Worm (Caenorhabditis elegans) whole organism, L2 larva: ENCODE data around the gene C13G3.1.

Source experiments
- C34F6.9 ChIP-seq: fragments of 150-350 bp; optimal IDR thresholded peaks from 2 replicates; lab custom pipeline; 2014; ENCODE audit warnings: missing biosample characterization, missing genetic modification characterization
- F13H6.1 ChIP-seq: sonication (generic microtip); optimal IDR thresholded peaks from 2 replicates; lab custom pipeline; 2016; ENCODE audit warnings: missing genetic modification characterization, missing compliant biosample characterization
- R02D3.7 ChIP-seq: fragments of 150-350 bp; optimal IDR thresholded peaks from 2 replicates; lab custom pipeline; 2014; ENCODE audit warnings: missing biosample characterization, missing genetic modification characterization
- Y55F3AM.14 ChIP-seq: fragments of 200-800 bp; sonication (Bioruptor generic); optimal IDR thresholded peaks from 2 replicates; lab custom pipeline; 2018; ENCODE audit warnings: mild to moderate bottlenecking, missing genetic modification characterization, missing compliant biosample characterization
- ZK546.5 ChIP-seq: sonication (generic microtip); optimal IDR thresholded peaks from 2 replicates; lab custom pipeline; 2017; ENCODE audit warnings: missing biosample characterization, missing genetic modification characterization
- alr-1 ChIP-seq: fragments of 150-350 bp; optimal IDR thresholded peaks from 2 replicates; lab custom pipeline; 2014; ENCODE audit warnings: missing biosample characterization, missing genetic modification characterization
- aly-2 ChIP-seq: fragments of 150-350 bp; optimal IDR thresholded peaks from 2 replicates; lab custom pipeline; 2014; ENCODE audit warnings: missing biosample characterization, missing genetic modification characterization
- blmp-1 ChIP-seq: sonication (generic microtip); optimal IDR thresholded peaks from 2 replicates; lab custom pipeline; 2017; ENCODE audit warnings: missing genetic modification characterization, mild to moderate bottlenecking, missing compliant biosample characterization, antibody characterized with exemption, moderate library complexity; ENCODE audit not compliant: insufficient read depth
- ceh-16 ChIP-seq: fragments of 150-350 bp; optimal IDR thresholded peaks from 2 replicates; lab custom pipeline; 2014; ENCODE audit warnings: missing biosample characterization, missing genetic modification characterization
- ceh-82 ChIP-seq: fragments of 150-350 bp; optimal IDR thresholded peaks from 2 replicates; lab custom pipeline; 2014; ENCODE audit warnings: missing biosample characterization, missing genetic modification characterization
- crh-2 ChIP-seq: sonication (generic microtip); optimal IDR thresholded peaks from 2 replicates; lab custom pipeline; 2017; ENCODE audit warnings: missing biosample characterization, missing genetic modification characterization
- dmd-4 ChIP-seq: sonication (generic microtip); optimal IDR thresholded peaks from 2 replicates; lab custom pipeline; 2017; ENCODE audit warnings: missing biosample characterization, missing genetic modification characterization
- egl-27 ChIP-seq: sonication (generic microtip); optimal IDR thresholded peaks from 3 replicates; lab custom pipeline; 2017; ENCODE audit warnings: missing biosample characterization, missing genetic modification reagents, missing genetic modification characterization
- elt-1 ChIP-seq: fragments of 150-350 bp; optimal IDR thresholded peaks from 2 replicates; lab custom pipeline; 2014; ENCODE audit warnings: missing biosample characterization, missing genetic modification characterization
- elt-3 ChIP-seq: sonication (generic microtip); optimal IDR thresholded peaks from 2 replicates; lab custom pipeline; 2017; ENCODE audit warnings: missing biosample characterization, missing genetic modification characterization
- fos-1 ChIP-seq: fragments of 150-350 bp; optimal IDR thresholded peaks from 2 replicates; lab custom pipeline; 2014; ENCODE audit warnings: missing biosample characterization, missing genetic modification characterization
- gmeb-1 ChIP-seq: fragments of 150-350 bp; optimal IDR thresholded peaks from 2 replicates; lab custom pipeline; 2014; ENCODE audit warnings: missing biosample characterization, missing genetic modification characterization
- lin-11 ChIP-seq: fragments of 150-350 bp; sonication (generic microtip); optimal IDR thresholded peaks from 2 replicates; lab custom pipeline; 2014; ENCODE audit warnings: missing biosample characterization, missing genetic modification characterization, inconsistent platforms, mixed read lengths
- lin-13 ChIP-seq: fragments of 150-350 bp; optimal IDR thresholded peaks from 2 replicates; lab custom pipeline; 2014; ENCODE audit warnings: missing biosample characterization, missing genetic modification reagents, missing genetic modification characterization
- lsy-2 ChIP-seq, 2 experiments: fragments of 150-350 bp in 1 of 2; sonication (generic microtip) in 1 of 2; optimal IDR thresholded peaks; 2 replicates each; lab custom pipeline; 2014 to 2017; ENCODE audit warnings: missing biosample characterization in 2 of 2, missing genetic modification characterization in 2 of 2
- mab-5 ChIP-seq: fragments of 150-350 bp; optimal IDR thresholded peaks from 2 replicates; lab custom pipeline; 2014; ENCODE audit warnings: missing biosample characterization, missing genetic modification characterization
- mbf-1 ChIP-seq: sonication (generic microtip); optimal IDR thresholded peaks from 2 replicates; lab custom pipeline; 2017; ENCODE audit warnings: missing biosample characterization, missing genetic modification characterization
- mdl-1 ChIP-seq, 2 experiments: fragments of 150-350 bp in 1 of 2; sonication (generic microtip) in 1 of 2; optimal IDR thresholded peaks; 2 replicates each; lab custom pipeline; 2017; ENCODE audit warnings: missing biosample characterization in 2 of 2, missing genetic modification characterization in 2 of 2
- nhr-11 ChIP-seq: fragments of 150-350 bp; optimal IDR thresholded peaks from 2 replicates; lab custom pipeline; 2014; ENCODE audit warnings: missing biosample characterization, missing genetic modification characterization
- nhr-12 ChIP-seq: fragments of 150-350 bp; optimal IDR thresholded peaks from 2 replicates; lab custom pipeline; 2014; ENCODE audit warnings: missing biosample characterization, missing genetic modification characterization
- nhr-21 ChIP-seq: fragments of 150-350 bp; optimal IDR thresholded peaks from 2 replicates; lab custom pipeline; 2014; ENCODE audit warnings: missing biosample characterization, missing genetic modification characterization
- nhr-23 ChIP-seq: fragments of 150-350 bp; optimal IDR thresholded peaks from 2 replicates; lab custom pipeline; 2014; ENCODE audit warnings: missing biosample characterization, missing genetic modification reagents, missing genetic modification characterization
- nhr-237 ChIP-seq: fragments of 150-350 bp; optimal IDR thresholded peaks from 2 replicates; lab custom pipeline; 2014; ENCODE audit warnings: missing biosample characterization, missing genetic modification characterization
- nhr-25 ChIP-seq: fragments of 150-350 bp; sonication (generic microtip); optimal IDR thresholded peaks from 3 replicates; lab custom pipeline; 2014; ENCODE audit warnings: missing biosample characterization, missing genetic modification characterization
- nhr-6 ChIP-seq: fragments of 150-350 bp; optimal IDR thresholded peaks from 2 replicates; lab custom pipeline; 2014; ENCODE audit warnings: missing biosample characterization, missing genetic modification characterization
- nhr-77 ChIP-seq: fragments of 150-350 bp; optimal IDR thresholded peaks from 2 replicates; lab custom pipeline; 2014; ENCODE audit warnings: missing biosample characterization, missing genetic modification characterization
- peb-1 ChIP-seq: fragments of 150-350 bp; optimal IDR thresholded peaks from 2 replicates; lab custom pipeline; 2014; ENCODE audit warnings: missing biosample characterization, missing genetic modification characterization
- sem-4 ChIP-seq: fragments of 150-350 bp; optimal IDR thresholded peaks from 2 replicates; lab custom pipeline; 2014; ENCODE audit warnings: missing biosample characterization, missing genetic modification reagents, missing genetic modification characterization
- skn-1 ChIP-seq: sonication (generic microtip); optimal IDR thresholded peaks from 2 replicates; lab custom pipeline; 2017; ENCODE audit warnings: missing biosample characterization, missing genetic modification characterization
- sma-3 ChIP-seq: sonication (generic microtip); optimal IDR thresholded peaks from 2 replicates; lab custom pipeline; 2016; ENCODE audit warnings: missing genetic modification reagents, missing genetic modification characterization, missing compliant biosample characterization
- sma-9 ChIP-seq, 2 experiments: fragments of 150-350 bp in 1 of 2; sonication (generic microtip) in 1 of 2; optimal IDR thresholded peaks; 2 replicates each; lab custom pipeline; 2014 to 2016; ENCODE audit warnings: missing genetic modification characterization in 2 of 2, mild to moderate bottlenecking in 1 of 2, missing biosample characterization in 1 of 2, missing compliant biosample characterization in 1 of 2, missing genetic modification reagents in 1 of 2, moderate library complexity in 1 of 2
- snpc-4 ChIP-seq: fragments of 150-350 bp; optimal IDR thresholded peaks from 2 replicates; lab custom pipeline; 2014; ENCODE audit warnings: missing biosample characterization, missing genetic modification characterization
- unc-39 ChIP-seq: fragments of 150-350 bp; optimal IDR thresholded peaks from 2 replicates; lab custom pipeline; 2014; ENCODE audit warnings: missing biosample characterization, missing genetic modification characterization
- unc-55 ChIP-seq: fragments of 150-350 bp; sonication (generic microtip); optimal IDR thresholded peaks from 3 replicates; lab custom pipeline; 2014; ENCODE audit warnings: missing biosample characterization, missing genetic modification reagents, missing genetic modification characterization
- unc-62 ChIP-seq: fragments of 150-350 bp; optimal IDR thresholded peaks from 2 replicates; lab custom pipeline; 2014; ENCODE audit warnings: missing biosample characterization, missing genetic modification reagents, missing genetic modification characterization
- zag-1 ChIP-seq: fragments of 150-350 bp; optimal IDR thresholded peaks from 2 replicates; lab custom pipeline; 2014; ENCODE audit warnings: missing biosample characterization, missing genetic modification characterization
- ztf-1 ChIP-seq: fragments of 200-800 bp; sonication (Bioruptor generic); conservative IDR thresholded peaks from 2 replicates; pipeline ENCODE4 v1.3.6; 2022; ENCODE audit warnings: missing genetic modification characterization, missing compliant biosample characterization
- ztf-11 ChIP-seq: sonication (generic microtip); optimal IDR thresholded peaks from 2 replicates; lab custom pipeline; 2017; ENCODE audit warnings: missing biosample characterization, missing genetic modification characterization
- ztf-4 ChIP-seq: fragments of 150-350 bp; optimal IDR thresholded peaks from 2 replicates; lab custom pipeline; 2014; ENCODE audit warnings: missing biosample characterization, missing genetic modification characterization

Gene C13G3.1

DNA sequence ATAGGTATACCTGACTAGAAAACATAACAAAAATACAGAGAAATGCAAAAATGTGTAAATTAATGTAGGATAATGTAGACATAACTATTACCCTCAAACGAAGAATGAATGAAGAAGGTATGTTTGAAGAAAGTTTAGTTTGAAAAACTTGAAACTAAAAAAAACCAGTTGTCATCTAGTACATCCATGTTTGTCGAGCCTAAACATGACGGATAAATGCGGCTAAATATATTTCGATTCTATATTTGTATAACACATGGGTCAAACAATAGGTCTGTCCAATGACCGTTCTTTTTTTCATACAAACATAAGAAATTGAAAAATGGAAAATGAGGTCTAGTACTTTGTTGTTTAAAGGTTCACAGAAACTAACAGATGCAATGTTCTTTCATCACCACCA is 42.2 kb downstream of the C13G3.1 start, which contains the start of gene F17C11.22:
Gene F17C11.22, minus strand, starts transcription at position 101 of the 400 bp plus-strand sequence.
- TF ChIP-seq elt-1 (no peak), zag-1 (tag; lab: Kevin White, UChicago) (no peak), Y55F3AM.14 (GFP tag; lab: Kevin White, UChicago) (no peak), nhr-11 (tag; lab: Kevin White, UChicago) (no peak), gmeb-1 (tag; lab: Kevin White, UChicago) (no peak), nhr-21 (no peak), ceh-16 (no peak), peb-1 (tag; lab: Kevin White, UChicago) (no peak), alr-1 (no peak), lin-11 (tag; lab: Kevin White, UChicago) (no peak), nhr-23 (tag; lab: Kevin White, UChicago) (no peak)

DNA sequence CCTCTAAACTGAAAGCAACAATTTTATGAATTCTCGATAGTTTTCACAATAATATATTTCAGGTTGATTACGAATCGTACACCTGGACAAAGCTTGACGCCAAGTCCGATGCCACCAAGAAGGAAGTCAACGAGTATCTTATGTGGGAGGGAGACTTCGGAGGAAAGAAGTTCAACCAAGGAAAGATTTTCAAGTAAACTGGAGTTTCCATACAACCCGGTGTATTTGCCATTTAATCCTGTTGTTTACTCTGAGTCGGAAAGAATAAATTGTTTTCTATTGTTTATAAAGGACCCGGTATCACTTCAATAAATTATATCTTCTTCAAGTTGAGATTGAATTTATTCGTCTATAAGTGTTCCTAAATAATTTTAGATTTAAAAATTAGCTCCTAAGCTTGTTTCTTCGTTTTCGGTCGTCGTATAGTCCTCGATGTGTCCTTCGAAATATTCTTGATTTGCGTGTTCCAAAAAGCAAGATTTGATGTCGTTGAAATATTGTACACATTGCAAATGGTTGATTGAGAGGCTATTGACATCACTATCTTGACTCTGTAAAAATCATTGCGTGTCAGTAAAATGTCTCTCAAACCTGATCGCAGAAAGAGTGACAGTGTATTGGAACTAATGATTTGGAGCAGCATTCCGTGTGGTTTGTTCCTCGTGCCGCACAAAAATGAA is 44.5 kb downstream of the C13G3.1 start:
- TF ChIP-seq F13H6.1: no peak
- TF ChIP-seq nhr-12 (tag; lab: Kevin White, UChicago): no peak
- TF ChIP-seq nhr-21: no peak
- TF ChIP-seq nhr-6: no peak
- no peak for TF ChIP-seq sem-4
- no peak for TF ChIP-seq sma-9 (GFP tag; optimal IDR thresholded peaks at IDR 0.05; lab: Kevin White, UChicago)
- TF ChIP-seq sma-9 (tag; optimal IDR thresholded peaks at IDR 0.05; lab: Kevin White, UChicago): no peak
- no peak for TF ChIP-seq nhr-237 (tag; lab: Kevin White, UChicago)
- TF ChIP-seq peb-1 (tag; lab: Kevin White, UChicago): no peak
- no peak for TF ChIP-seq lin-11 (tag; lab: Kevin White, UChicago)
- no peak for TF ChIP-seq alr-1
- TF ChIP-seq gmeb-1 (tag; lab: Kevin White, UChicago): no peak

ce11 chrV:10966874-10967273 is 45.4 kb downstream of the C13G3.1 start:
- TF ChIP-seq elt-1 (no peak), F13H6.1 (no peak), nhr-25 (no peak), aly-2 (tag; lab: Kevin White, UChicago) (no peak), ztf-11 (no peak), sma-3 (GFP tag; lab: Kevin White, UChicago) (no peak), nhr-23 (tag; lab: Kevin White, UChicago) (no peak), unc-55 (no peak), mab-5 (tag; lab: Kevin White, UChicago) (no peak), nhr-237 (tag; lab: Kevin White, UChicago) (no peak)

- TF ChIP-seq nhr-11 (tag; lab: Kevin White, UChicago): no peak
- no peak for TF ChIP-seq elt-1
- peak; percentile 94 for TF ChIP-seq lin-11 (tag; lab: Kevin White, UChicago)
- no peak for TF ChIP-seq elt-3 (tag; lab: Kevin White, UChicago)
- TF ChIP-seq Y55F3AM.14 (GFP tag; lab: Kevin White, UChicago): peak; percentile 76
- peak; percentile 85 for TF ChIP-seq mab-5 (tag; lab: Kevin White, UChicago)
- peak; percentile 97 for TF ChIP-seq sem-4
- TF ChIP-seq ZK546.5 (tag; lab: Kevin White, UChicago): peak; percentile 71
- peak; percentile 96 for TF ChIP-seq lin-13 (GFP tag; lab: Kevin White, UChicago)
- peak; percentile 57 for TF ChIP-seq nhr-77
- peak; percentile 75 for TF ChIP-seq ceh-82 (tag; lab: Kevin White, UChicago)
- peak; percentile 83 to 96 for TF ChIP-seq lsy-2 (tag; optimal IDR thresholded peaks at IDR 0.05; lab: Kevin White, UChicago)
- no peak for TF ChIP-seq mbf-1
- no peak for TF ChIP-seq dmd-4
- peak; percentile 71 for TF ChIP-seq blmp-1 (tag; lab: Kevin White, UChicago)
- TF ChIP-seq ztf-11: no peak
- TF ChIP-seq ztf-1 (GFP tag; lab: Robert Waterston, UW): no peak
- TF ChIP-seq nhr-25: peak; percentile 98
- TF ChIP-seq unc-62 (GFP tag; lab: Kevin White, UChicago): peak; percentile 12
- no peak for TF ChIP-seq nhr-237 (tag; lab: Kevin White, UChicago)
- peak; percentile 93 for TF ChIP-seq ztf-4 (tag; lab: Kevin White, UChicago)
- peak; percentile 97 for TF ChIP-seq gmeb-1 (tag; lab: Kevin White, UChicago)
- TF ChIP-seq nhr-12 (tag; lab: Kevin White, UChicago): no peak
- TF ChIP-seq skn-1 (tag; lab: Kevin White, UChicago): peak; percentile 86
- peak; percentile 99 for TF ChIP-seq C34F6.9 (tag; lab: Kevin White, UChicago)
- peak; percentile 96 for TF ChIP-seq F13H6.1
- peak; percentile 88 for TF ChIP-seq snpc-4
- peak; percentile 58 for TF ChIP-seq R02D3.7
- peak; percentile 98 for TF ChIP-seq crh-2 (tag; lab: Kevin White, UChicago)
- peak in 1 of 2 experiments; percentile 60 for TF ChIP-seq mdl-1 (tag; optimal IDR thresholded peaks at IDR 0.05; lab: Kevin White, UChicago)
- TF ChIP-seq unc-39 (tag; lab: Kevin White, UChicago): no peak
- TF ChIP-seq peb-1 (tag; lab: Kevin White, UChicago): no peak
- peak; percentile 97 for TF ChIP-seq sma-3 (GFP tag; lab: Kevin White, UChicago)
- TF ChIP-seq egl-27 (tag; lab: Kevin White, UChicago): peak; percentile 82
- TF ChIP-seq ceh-16: peak; percentile 31
- TF ChIP-seq fos-1 (tag; lab: Kevin White, UChicago): peak; percentile 99
- peak; percentile 98 for TF ChIP-seq nhr-21
- no peak for TF ChIP-seq alr-1
These were observed 46.8 kb downstream of the C13G3.1 start, which contains the start of the genes ctf-4 and eef-1G for ce11 chrV:10965501-10965900. TSS of gene ctf-4 (minus strand) at chrV:10965539. TSS of gene eef-1G (plus strand) at chrV:10965719.
